Fruit fly (Drosophila melanogaster): ENCODE measurements around the gene CSN1a.

CSN1a gene

DNA sequence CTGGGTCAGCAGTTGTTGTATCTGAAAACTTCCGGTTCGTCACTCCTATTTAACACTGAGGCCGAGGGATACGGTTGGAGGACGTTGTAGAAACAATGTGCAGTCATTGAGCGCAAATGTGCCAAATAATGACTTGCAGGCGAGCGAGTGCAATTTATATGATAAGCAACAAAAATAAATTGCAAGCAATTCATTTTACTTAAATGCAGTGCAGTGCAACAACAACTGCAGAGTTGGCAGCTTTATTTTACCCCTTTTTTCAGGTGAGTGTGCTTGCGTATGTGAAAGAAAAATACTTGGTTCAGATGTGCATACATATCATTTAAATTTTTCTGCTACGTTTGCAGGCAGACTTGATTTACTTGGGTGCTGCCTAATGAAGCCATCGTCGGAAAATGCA is 16.5 kb upstream of the CSN1a start:
- TF ChIP-seq CG17912 (GFP tag; optimal IDR thresholded peaks at IDR 0.05) (no peak), NK7.1 (GFP tag; optimal IDR thresholded peaks at IDR 0.05) (no peak), D (optimal IDR thresholded peaks at IDR 0.05) (no peak), D (GFP tag; optimal IDR thresholded peaks at IDR 0.05) (no peak), br (optimal IDR thresholded peaks at IDR 0.05) (no peak), repo (GFP tag; optimal IDR thresholded peaks at IDR 0.05) (no peak), sima (GFP tag; optimal IDR thresholded peaks at IDR 0.05) (no peak), H15 (GFP tag; IDR thresholded peaks at IDR 0.05) (no peak), CG11560 (tag; IDR thresholded peaks at IDR 0.05) (no peak)

DNA sequence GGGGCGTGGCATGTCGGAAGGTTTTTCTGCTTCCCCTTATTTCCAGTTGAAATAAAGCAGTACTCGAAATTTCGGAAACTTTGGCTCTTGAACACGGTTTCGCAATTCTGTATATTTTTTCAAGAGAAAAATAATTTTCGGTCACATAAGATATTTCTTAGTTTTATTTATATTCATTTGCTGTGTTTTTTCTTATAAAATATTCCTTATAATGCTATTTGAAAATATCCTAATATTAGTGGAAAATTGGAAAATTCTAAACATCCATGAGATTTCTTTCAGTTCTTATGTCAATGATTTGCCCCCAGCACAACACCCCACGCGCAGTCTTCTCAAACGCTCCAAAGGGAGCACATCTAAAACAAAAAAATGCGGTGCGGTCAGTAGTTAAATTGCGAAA is 2.1 kb upstream of the CSN1a start, which contains the start of gene CG4691:
Gene CG4691, plus strand, starts transcription at position 301 of the 400 bp plus-strand sequence.
- TF ChIP-seq CG9797 (GFP tag; optimal IDR thresholded peaks at IDR 0.05) (no peak), sug (tag; optimal IDR thresholded peaks at IDR 0.05) (no peak), CG11093 (GFP tag; IDR thresholded peaks at IDR 0.05) (no peak), croc (GFP tag; conservative IDR thresholded peaks at IDR 0.05) (no peak)

DNA sequence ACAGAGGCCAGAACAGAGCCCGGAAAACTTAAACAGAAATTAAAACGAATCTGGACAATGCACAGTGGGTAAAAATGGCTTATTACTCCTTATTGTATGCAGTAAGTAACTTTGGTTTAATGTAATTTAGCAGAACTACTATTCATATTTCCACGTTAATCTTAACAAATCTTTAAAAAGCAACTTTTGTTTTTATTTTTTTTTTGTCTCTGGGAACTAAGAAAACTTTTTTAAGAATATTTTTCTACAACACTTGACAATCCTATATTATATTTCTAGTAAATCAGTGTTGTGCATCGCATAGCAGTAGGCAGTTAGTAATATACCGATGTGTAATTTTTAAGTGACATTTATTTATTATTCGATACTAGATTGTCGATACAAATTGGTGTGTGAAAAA is 3.0 kb downstream of the CSN1a start, which contains the start of gene CG4701:
Gene CG4701, plus strand, starts transcription at position 301 of the 400 bp plus-strand sequence.
- TF ChIP-seq CG5245 (GFP tag; optimal IDR thresholded peaks at IDR 0.05) = no peak
- TF ChIP-seq ci (GFP tag; IDR thresholded peaks at IDR 0.05) = no peak
- TF ChIP-seq CG18011 (GFP tag; optimal IDR thresholded peaks at IDR 0.05) = no peak
- no peak for TF ChIP-seq CG10959 (GFP tag; IDR thresholded peaks at IDR 0.05)

DNA sequence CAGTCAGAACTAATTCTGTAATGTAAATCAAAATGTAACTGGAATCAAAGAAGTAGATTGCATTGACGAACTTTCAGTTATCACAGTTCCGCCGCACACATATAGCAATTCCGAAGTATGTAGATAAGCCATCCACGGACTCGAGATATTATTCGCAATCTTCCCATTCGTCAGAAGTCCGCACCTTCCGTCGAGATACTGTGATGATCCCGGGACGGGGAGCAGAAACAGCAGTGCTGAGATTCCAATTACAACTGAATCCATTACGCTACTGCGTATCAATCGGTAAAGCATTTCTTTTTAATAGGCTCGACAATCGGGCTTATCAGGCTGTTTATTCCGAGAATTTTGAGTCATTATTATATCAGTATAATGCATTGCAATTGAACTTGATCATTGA is 12.1 kb downstream of the CSN1a start, which contains the start of gene CG4650:
Gene CG4650, minus strand, starts transcription at position 269 of the 400 bp plus-strand sequence.
- TF ChIP-seq Ets65A (GFP tag) (peak; percentile 26), sc (optimal IDR thresholded peaks at IDR 0.05) (no peak), sc (GFP tag; optimal IDR thresholded peaks at IDR 0.05) (no peak), CG1792 (GFP tag; optimal IDR thresholded peaks at IDR 0.05) (no peak), CG13894 (tag; optimal IDR thresholded peaks at IDR 0.05) (no peak), pzg (GFP tag; optimal IDR thresholded peaks at IDR 0.05) (no peak)

DNA sequence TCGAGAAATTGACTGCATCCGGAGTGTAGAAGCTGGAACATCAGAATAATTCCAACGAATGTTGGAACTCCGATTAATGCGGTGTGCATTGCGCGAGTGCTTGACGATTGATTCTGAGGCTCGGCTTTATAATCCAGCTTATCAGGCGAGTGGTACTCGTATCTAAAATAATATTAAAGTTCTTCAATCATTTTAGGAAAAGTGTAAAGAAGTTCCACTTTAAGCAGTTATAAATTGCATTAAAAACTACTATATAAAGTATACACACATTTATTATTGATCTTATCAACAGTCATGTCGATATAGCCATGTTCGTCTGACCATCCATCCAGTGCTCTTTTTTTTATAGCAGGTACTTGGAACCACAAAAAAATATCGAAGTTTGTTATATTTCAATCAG is 21.9 kb downstream of the CSN1a start, which contains the start of gene CG18636:
Gene CG18636, minus strand, starts transcription at position 101 of the 400 bp plus-strand sequence.
- TF ChIP-seq dan (GFP tag; IDR thresholded peaks at IDR 0.05) = no peak
- no peak for TF ChIP-seq Hr39 (optimal IDR thresholded peaks at IDR 0.05)
- no peak for TF ChIP-seq CG8089 (GFP tag; optimal IDR thresholded peaks at IDR 0.05)
- no peak for TF ChIP-seq CG15011 (GFP tag; optimal IDR thresholded peaks at IDR 0.05)
- TF ChIP-seq NC2α (GFP tag; optimal IDR thresholded peaks at IDR 0.05) = no peak
- TF ChIP-seq caup (GFP tag; optimal IDR thresholded peaks at IDR 0.05; ENCODE audit: severe bottlenecking) = no peak
- TF ChIP-seq CG1603 (tag; optimal IDR thresholded peaks at IDR 0.05) = no peak
- no peak for TF ChIP-seq MESR4 (GFP tag; optimal IDR thresholded peaks at IDR 0.05)
- TF ChIP-seq ATbp (GFP tag; optimal IDR thresholded peaks at IDR 0.05) = no peak
- TF ChIP-seq CG18764 (GFP tag; optimal IDR thresholded peaks at IDR 0.05) = no peak

- no peak for TF ChIP-seq zfh2 (GFP tag; optimal IDR thresholded peaks at IDR 0.05)
- TF ChIP-seq CG10267 (tag; optimal IDR thresholded peaks at IDR 0.05) = no peak
- TF ChIP-seq lmd (GFP tag; IDR thresholded peaks at IDR 0.05) = no peak
- no peak for TF ChIP-seq p53 (GFP tag; optimal IDR thresholded peaks at IDR 0.05)
- no peak for TF ChIP-seq ro (GFP tag; IDR thresholded peaks at IDR 0.05)
- no peak for TF ChIP-seq h (optimal IDR thresholded peaks at IDR 0.05)
- no peak for TF ChIP-seq Kr (GFP tag; optimal IDR thresholded peaks at IDR 0.05)
- no peak for TF ChIP-seq ems (GFP tag; optimal IDR thresholded peaks at IDR 0.05)
- no peak for TF ChIP-seq CG10321 (GFP tag; IDR thresholded peaks at IDR 0.05)
- TF ChIP-seq dimm (GFP tag; IDR thresholded peaks at IDR 0.05) = no peak
- no peak for TF ChIP-seq CG10274 (GFP tag; optimal IDR thresholded peaks at IDR 0.05)
- no peak for TF ChIP-seq Opbp (GFP tag; IDR thresholded peaks at IDR 0.05; ENCODE audit: partially characterized antibody)
Observed at dm6 chr2L:14796542-14796941, 34.0 kb downstream of the CSN1a start, which contains the start of gene CG18420. Gene CG18420 (minus strand): TSS chr2L:14796642.
